Fruit fly (Drosophila melanogaster): ENCODE results near the gene AdamTS-A.
A peak's percentile ranks its signal among the peaks of the same experiment; 100 is the strongest.

AdamTS-A gene

DNA sequence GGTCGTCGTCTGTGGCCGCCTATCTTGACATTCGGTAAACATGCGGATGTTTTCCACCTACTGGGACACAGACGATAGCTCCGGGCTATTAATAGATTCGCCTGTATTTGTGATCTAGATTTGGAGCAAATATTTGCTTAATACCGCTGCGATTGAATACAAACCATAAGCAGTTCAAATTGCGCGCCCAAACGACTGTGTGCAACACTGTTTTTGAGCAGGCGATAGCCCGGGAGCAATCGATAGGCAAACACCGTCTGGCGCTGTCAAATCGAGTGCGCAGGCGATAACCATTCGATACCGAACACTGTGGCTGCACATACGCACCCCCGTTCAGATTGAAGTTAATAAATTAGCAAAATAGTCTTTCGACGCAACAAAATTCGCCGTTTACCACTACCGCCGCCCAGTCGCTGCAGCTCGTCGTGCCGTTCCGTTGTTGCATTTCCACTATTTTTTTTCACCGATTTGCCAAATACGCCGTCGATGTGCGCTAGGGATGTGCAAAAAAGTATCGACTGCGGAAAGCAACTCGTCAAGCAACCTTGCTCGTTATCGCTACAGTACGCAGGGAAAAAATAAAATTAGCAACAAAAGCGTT lies 67.8 kb downstream of the AdamTS-A start, which contains the start of gene Atx2 (continued):
- TF ChIP-seq Sry-δ (GFP tag; optimal IDR thresholded peaks at IDR 0.05) (peak; percentile 97), nom (GFP tag; optimal IDR thresholded peaks at IDR 0.05) (no peak), Fer2 (tag; optimal IDR thresholded peaks at IDR 0.05) (no peak), CG31441 (GFP tag; IDR thresholded peaks at IDR 0.05) (0 out of 2 replicates have a peak, but pooled peaks have one; percentile 21), CG10147 (GFP tag; optimal IDR thresholded peaks at IDR 0.05) (no peak), Ravus (GFP tag; IDR thresholded peaks at IDR 0.05) (no peak), toy (GFP tag; IDR thresholded peaks at IDR 0.05) (no peak), Bgb (GFP tag; IDR thresholded peaks at IDR 0.05; ENCODE audit: partially characterized antibody) (peak; percentile 96), Sry-β (GFP tag; optimal IDR thresholded peaks at IDR 0.05) (no peak), CG6654 (GFP tag; optimal IDR thresholded peaks at IDR 0.05) (no peak), Stat92E (GFP tag; optimal IDR thresholded peaks at IDR 0.05) (peak in 1 of 3 experiments; percentile 38), sqz (GFP tag; optimal IDR thresholded peaks at IDR 0.05) (peak; percentile 53), nerfin-1 (tag; optimal IDR thresholded peaks at IDR 0.05) (peak; percentile 7), CG33557 (GFP tag; optimal IDR thresholded peaks at IDR 0.05) (no peak), Dref (GFP tag; IDR thresholded peaks at IDR 0.05) (peak; percentile 98), E2f1 (GFP tag; IDR thresholded peaks at IDR 0.05) (peak; percentile 38; the same call in 1 of the 2 replicates), lbe (GFP tag; optimal IDR thresholded peaks at IDR 0.05) (no peak), chinmo (GFP tag; IDR thresholded peaks at IDR 0.05; ENCODE audit: partially characterized antibody) (peak; percentile 95), zen2 (GFP tag; IDR thresholded peaks at IDR 0.05; ENCODE audit: partially characterized antibody) (peak; percentile 87), Dp (GFP tag; optimal IDR thresholded peaks at IDR 0.05) (peak; percentile 97), unc-4 (GFP tag; IDR thresholded peaks at IDR 0.05; ENCODE audit: partially characterized antibody) (peak; percentile 94), CG6854 (GFP tag; optimal IDR thresholded peaks at IDR 0.05) (no peak), Oli (tag; optimal IDR thresholded peaks at IDR 0.05) (no peak), CG7987 (GFP tag; optimal IDR thresholded peaks at IDR 0.05) (peak; percentile 13), Bteb2 (GFP tag; optimal IDR thresholded peaks at IDR 0.05) (peak; percentile 24), CG9797 (GFP tag; optimal IDR thresholded peaks at IDR 0.05) (peak; percentile 51), CG8765 (GFP tag; IDR thresholded peaks at IDR 0.05) (0 out of 2 replicates have a peak, but pooled peaks have one; percentile 30), usp (GFP tag; optimal IDR thresholded peaks at IDR 0.05) (no peak), nmo (GFP tag; optimal IDR thresholded peaks at IDR 0.05) (peak; percentile 69), CG14710 (tag; optimal IDR thresholded peaks at IDR 0.05) (peak; percentile 38), HLH3B (GFP tag; IDR thresholded peaks at IDR 0.05) (peak; percentile 43; the same call in 1 of the 2 replicates), gt (GFP tag; IDR thresholded peaks at IDR 0.05) (no peak), br (optimal IDR thresholded peaks at IDR 0.05) (no peak), HLH4C (GFP tag; IDR thresholded peaks at IDR 0.05; ENCODE audit: partially characterized antibody) (peak; percentile 97), CG8478 (optimal IDR thresholded peaks at IDR 0.05) (peak; percentile 52), CG11560 (tag; IDR thresholded peaks at IDR 0.05) (peak; percentile 100), Fer3 (tag; optimal IDR thresholded peaks at IDR 0.05) (no peak), amos (GFP tag; IDR thresholded peaks at IDR 0.05; ENCODE audit: partially characterized antibody) (peak; percentile 96), CG11696 (GFP tag; IDR thresholded peaks at IDR 0.05) (no peak), CG1832 (GFP tag; optimal IDR thresholded peaks at IDR 0.05) (no peak), gce (GFP tag; IDR thresholded peaks at IDR 0.05) (no peak), HLH54F (GFP tag; optimal IDR thresholded peaks at IDR 0.05) (peak; percentile 59), Doc3 (GFP tag; IDR thresholded peaks at IDR 0.05; ENCODE audit: partially characterized antibody) (peak; percentile 83), CG3163 (GFP tag; optimal IDR thresholded peaks at IDR 0.05) (peak; percentile 58), CG3407 (GFP tag; optimal IDR thresholded peaks at IDR 0.05) (peak; percentile 8), hth (optimal IDR thresholded peaks at IDR 0.05) (no peak), inv (GFP tag; IDR thresholded peaks at IDR 0.05; ENCODE audit: partially characterized antibody) (peak; percentile 95), CG7357 (GFP tag; IDR thresholded peaks at IDR 0.05) (no peak), CTCF (GFP tag; optimal IDR thresholded peaks at IDR 0.05) (peak; percentile 69), Dip3 (GFP tag; optimal IDR thresholded peaks at IDR 0.05) (peak; percentile 0)

All from whole organism, embryonic.